Worm (Caenorhabditis elegans): ENCODE results near the gene tbx-32.

tbx-32 gene

DNA sequence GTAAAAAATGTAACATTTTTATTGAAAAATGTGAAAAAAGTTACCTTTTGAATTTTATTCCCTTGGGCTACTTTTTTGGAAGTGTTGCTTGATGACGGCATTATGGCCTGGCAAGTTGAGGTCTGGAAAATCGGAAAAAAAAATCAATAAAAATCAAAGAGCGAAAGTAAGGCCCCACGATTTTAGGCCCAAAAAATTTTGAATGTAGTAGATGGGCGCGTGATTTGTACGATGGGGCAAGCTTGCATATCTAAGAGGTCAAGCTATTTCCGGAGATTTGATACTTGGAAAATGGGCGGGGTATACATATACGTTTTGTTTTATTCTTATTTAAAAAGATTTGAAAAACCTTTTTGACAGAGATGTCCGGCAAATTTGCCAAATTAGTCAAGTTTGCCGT is 51.2 kb downstream of the tbx-32 start, which contains the start of gene F07G6.5:
Gene F07G6.5, minus strand, starts transcription at position 101 of the 400 bp plus-strand sequence.
- no peak for TF ChIP-seq hlh-17 (GFP tag; optimal IDR thresholded peaks at IDR 0.05; ENCODE audit: borderline replicate concordance)
- no peak for TF ChIP-seq dpl-1 (GFP tag; optimal IDR thresholded peaks at IDR 0.05)
- TF ChIP-seq unc-86 (tag; optimal IDR thresholded peaks at IDR 0.05) = no peak
- TF ChIP-seq ceh-88 (GFP tag; IDR thresholded peaks at IDR 0.05) = no peak
- no peak for TF ChIP-seq ceh-8 (GFP tag; optimal IDR thresholded peaks at IDR 0.05)
- no peak for TF ChIP-seq mep-1 (tag; optimal IDR thresholded peaks at IDR 0.05)
- no peak for TF ChIP-seq F16B12.6 (tag; optimal IDR thresholded peaks at IDR 0.05)

All from whole organism, L1 larva.